Worm (Caenorhabditis elegans): ENCODE data around the gene T28D6.7.

T28D6.7 gene

DNA sequence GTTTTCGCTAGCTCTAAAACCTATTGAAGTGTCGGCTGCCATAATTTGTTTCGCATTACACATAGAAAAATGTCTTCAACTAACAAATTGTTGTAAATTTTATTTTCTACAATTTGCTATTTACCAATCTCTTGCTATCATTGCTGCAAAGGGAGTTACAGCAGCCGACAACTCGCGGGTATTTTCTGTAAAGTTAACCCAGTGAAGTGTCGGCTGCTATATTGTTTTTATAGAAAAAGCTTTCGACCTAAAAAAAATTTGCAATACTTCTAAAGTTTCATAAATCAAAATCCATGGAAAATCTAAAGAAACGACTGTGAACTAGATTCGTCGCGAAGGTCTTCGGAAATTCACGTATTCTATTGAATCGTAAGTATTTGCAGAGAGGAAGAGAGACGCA, 32.6 kb upstream of the T28D6.7 start:
- TF ChIP-seq F10B5.3 (tag; optimal IDR thresholded peaks at IDR 0.05) = no peak
- peak in 1 of 2 experiments; percentile 79 for TF ChIP-seq hif-1 (tag; optimal IDR thresholded peaks at IDR 0.05)

DNA sequence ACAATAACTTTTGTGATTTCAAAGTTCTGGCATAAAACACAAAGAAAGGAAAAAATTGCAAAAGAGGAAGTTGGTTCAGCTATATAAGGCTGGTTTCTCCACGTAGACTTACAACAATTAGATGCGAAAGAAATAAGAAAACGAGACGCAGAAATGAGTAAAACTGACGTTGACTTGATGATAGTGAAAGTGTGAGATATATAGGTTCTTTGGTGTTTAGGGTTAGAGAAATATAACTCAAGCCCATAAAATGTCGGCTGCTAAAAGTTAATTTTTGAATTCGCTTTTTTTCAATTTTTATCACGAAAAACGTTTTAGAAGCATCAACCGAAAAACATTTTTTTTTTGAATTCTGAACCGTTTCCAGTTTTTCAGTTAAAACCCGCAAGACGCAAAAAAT, 32.2 kb upstream of the T28D6.7 start:
- TF ChIP-seq snpc-4 (tag; optimal IDR thresholded peaks at IDR 0.05) = no peak
- peak; percentile 5 for TF ChIP-seq mep-1 (tag; optimal IDR thresholded peaks at IDR 0.05)
- no peak for TF ChIP-seq ZK546.5 (tag; optimal IDR thresholded peaks at IDR 0.05)

DNA sequence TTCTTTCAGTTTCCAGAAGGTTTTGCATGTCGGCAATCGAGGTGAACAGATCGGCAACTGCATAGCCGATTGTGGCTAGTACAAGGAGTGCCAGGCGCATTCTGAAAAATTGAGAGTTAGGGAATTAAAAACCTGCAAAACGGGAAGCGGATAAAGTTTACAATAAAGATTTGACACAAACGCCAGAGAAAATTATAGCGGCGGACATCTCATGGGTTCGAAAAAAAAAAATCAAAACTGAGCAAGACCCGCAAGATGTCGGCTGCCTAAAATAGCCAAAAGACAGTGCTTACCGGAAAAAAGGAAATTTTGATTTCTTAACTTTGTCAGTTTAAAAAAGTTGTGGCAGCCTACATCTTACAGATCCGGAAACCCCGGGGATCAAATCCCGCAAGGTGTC, 31.6 kb upstream of the T28D6.7 start, which contains the start of gene dpy-18:
dpy-18 (minus strand) TSS at position 101 of the 400 bp plus-strand sequence.
- TF ChIP-seq ztf-11 (tag; optimal IDR thresholded peaks at IDR 0.05) (no peak), nhr-41 (GFP tag; IDR thresholded peaks at IDR 0.05) (no peak), Y48G9A.11 (GFP tag; IDR thresholded peaks at IDR 0.05) (no peak), ztf-7 (tag; optimal IDR thresholded peaks at IDR 0.05) (no peak), rbr-2 (tag; optimal IDR thresholded peaks at IDR 0.05) (no peak), hmg-1.1 (GFP tag; IDR thresholded peaks at IDR 0.05) (no peak), nhr-10 (tag; optimal IDR thresholded peaks at IDR 0.05) (no peak)

- TF ChIP-seq ZK546.5 (tag; optimal IDR thresholded peaks at IDR 0.05) (no peak), fkh-10 (GFP tag; optimal IDR thresholded peaks at IDR 0.05) (no peak), D1046.2 (GFP tag; IDR thresholded peaks at IDR 0.05) (no peak), dve-1 (tag; optimal IDR thresholded peaks at IDR 0.05; ENCODE audit: insufficient read depth) (peak; percentile 39), ZK337.2 (GFP tag; IDR thresholded peaks at IDR 0.05) (no peak), lin-29 (GFP tag; IDR thresholded peaks at IDR 0.05) (no peak), snpc-4 (tag; optimal IDR thresholded peaks at IDR 0.05) (peak; percentile 76), unc-130 (GFP tag; optimal IDR thresholded peaks at IDR 0.05) (no peak), nhr-102 (tag; optimal IDR thresholded peaks at IDR 0.05) (peak; percentile 5), nhr-28 (tag; optimal IDR thresholded peaks at IDR 0.05) (peak; percentile 66), aha-1 (tag) (peak; percentile 69), spr-1 (tag; optimal IDR thresholded peaks at IDR 0.05) (peak; percentile 9), dmd-6 (GFP tag; IDR thresholded peaks at IDR 0.05) (peak; percentile 29; the same call in 1 of the 2 replicates), lsy-2 (tag; optimal IDR thresholded peaks at IDR 0.05) (no peak), daf-16 (GFP tag; optimal IDR thresholded peaks at IDR 0.05) (no peak), daf-16 (tag; optimal IDR thresholded peaks at IDR 0.05) (peak; percentile 54), lin-13 (GFP tag; optimal IDR thresholded peaks at IDR 0.05) (peak; percentile 97), pqm-1 (tag; optimal IDR thresholded peaks at IDR 0.05) (peak; percentile 27), php-3 (GFP tag; IDR thresholded peaks at IDR 0.05) (0 out of 2 replicates have a peak, but pooled peaks have one; percentile 24), mep-1 (tag; optimal IDR thresholded peaks at IDR 0.05) (peak; percentile 24), T26A8.4 (GFP tag; IDR thresholded peaks at IDR 0.05) (0 out of 2 replicates have a peak, but pooled peaks have one; percentile 21), hmg-1.1 (GFP tag; IDR thresholded peaks at IDR 0.05) (0 out of 2 replicates have a peak, but pooled peaks have one; percentile 37), madf-5 (GFP tag; IDR thresholded peaks at IDR 0.05) (no peak), ztf-11 (tag; optimal IDR thresholded peaks at IDR 0.05) (no peak)
Measured at ce11 chrIII:11372199-11372938, 26.1 kb upstream of the T28D6.7 start.

DNA sequence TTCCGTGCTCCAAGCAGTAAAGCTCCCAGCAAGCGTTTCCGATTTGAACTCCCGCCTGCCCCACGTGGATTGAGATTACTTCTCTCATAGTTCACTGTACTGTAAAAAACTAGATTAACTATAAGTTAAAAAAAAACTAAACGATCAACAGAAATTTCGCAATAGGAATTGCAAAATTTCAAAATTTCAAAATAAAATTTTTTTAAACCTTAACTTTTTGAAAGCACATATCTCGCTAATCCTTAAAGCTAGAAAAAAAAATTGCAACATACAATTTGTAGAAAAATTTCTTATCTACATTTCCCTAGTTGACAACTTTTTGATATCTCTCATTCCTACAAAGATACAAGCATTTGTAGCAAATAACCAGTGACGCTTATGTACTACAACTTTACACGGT, 25.4 kb upstream of the T28D6.7 start, which contains the start of gene tba-7:
tba-7 (minus strand) TSS at position 101 of the 400 bp plus-strand sequence.
- TF ChIP-seq mxl-3 (GFP tag; optimal IDR thresholded peaks at IDR 0.05) (no peak), daf-12 (tag; optimal IDR thresholded peaks at IDR 0.05) (no peak), rbr-2 (tag; optimal IDR thresholded peaks at IDR 0.05) (no peak), lin-38 (GFP tag; IDR thresholded peaks at IDR 0.05) (no peak), aly-2 (tag; optimal IDR thresholded peaks at IDR 0.05) (no peak), zfp-3 (GFP tag; conservative IDR thresholded peaks at IDR 0.05) (no peak), spr-1 (tag; optimal IDR thresholded peaks at IDR 0.05) (no peak), mdt-29 (GFP tag; IDR thresholded peaks at IDR 0.05) (no peak), sdz-12 (GFP tag; optimal IDR thresholded peaks at IDR 0.05) (no peak)
